Fruit fly (Drosophila melanogaster): Measurements from ENCODE around the gene Lip3.

Lip3 gene

DNA sequence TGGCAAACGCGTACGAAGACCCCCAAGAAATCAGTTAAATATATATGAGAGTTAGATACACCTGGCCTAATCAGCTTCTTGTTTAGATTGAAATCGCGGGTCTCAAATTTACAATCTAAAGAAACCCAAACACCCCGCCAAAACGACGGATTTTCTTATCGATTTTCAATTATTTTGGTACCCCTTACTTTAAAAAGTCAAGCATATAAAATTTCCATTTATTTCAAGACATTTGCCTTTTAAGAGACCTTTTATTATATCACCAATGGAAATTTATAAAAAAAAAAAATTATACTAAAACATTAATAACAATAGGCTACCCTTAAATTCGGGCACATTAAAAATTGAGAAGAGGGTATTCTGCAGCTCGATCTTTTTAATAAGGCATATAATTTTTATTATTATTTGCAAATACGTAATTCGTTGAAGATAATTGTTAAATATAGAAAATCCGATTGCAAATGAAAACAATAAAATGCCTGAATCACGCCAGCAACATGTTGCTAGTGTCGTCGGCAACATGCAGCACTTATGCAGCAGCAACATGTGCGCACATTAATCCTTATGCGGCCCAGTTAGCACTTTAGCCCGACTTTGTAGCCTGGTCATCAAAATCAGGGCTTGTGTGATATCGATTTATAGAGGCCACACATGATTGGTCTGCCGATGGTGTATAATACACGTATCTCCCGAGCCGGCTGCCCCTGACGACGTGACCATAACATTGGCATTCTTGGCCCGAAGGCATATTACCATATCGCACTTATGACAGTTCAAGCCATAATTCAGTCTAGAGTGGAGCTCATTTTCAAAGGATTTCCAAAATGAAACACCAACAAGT, at the start of gene Lip3, which contains the start of gene CG34309:
TSS of gene Lip3 (minus strand) at position 65 of the 841 bp plus-strand sequence.
TSS of gene CG34309 (plus strand) at position 791 of the 841 bp plus-strand sequence.
- TF ChIP-seq topi (GFP tag; optimal IDR thresholded peaks at IDR 0.05) (peak; percentile 31), pdm3 (GFP tag; optimal IDR thresholded peaks at IDR 0.05) (peak; percentile 34), CG4318 (GFP tag; optimal IDR thresholded peaks at IDR 0.05) (no peak), vri (GFP tag; optimal IDR thresholded peaks at IDR 0.05) (peak; percentile 86), CG31627 (GFP tag; optimal IDR thresholded peaks at IDR 0.05) (peak; percentile 52), CG16779 (tag; optimal IDR thresholded peaks at IDR 0.05) (no peak), CG11762 (GFP tag; optimal IDR thresholded peaks at IDR 0.05; ENCODE audit: insufficient read depth) (no peak), CG10669 (GFP tag; optimal IDR thresholded peaks at IDR 0.05) (no peak), cyc (GFP tag; optimal IDR thresholded peaks at IDR 0.05) (peak; percentile 32), CG11902 (GFP tag; optimal IDR thresholded peaks at IDR 0.05) (no peak), Eip75B (GFP tag; optimal IDR thresholded peaks at IDR 0.05) (no peak), CG32006 (GFP tag; optimal IDR thresholded peaks at IDR 0.05) (no peak), OdsH (GFP tag; optimal IDR thresholded peaks at IDR 0.05) (peak; percentile 35), Lpt (GFP tag; optimal IDR thresholded peaks at IDR 0.05) (no peak), CG9139 (GFP tag; optimal IDR thresholded peaks at IDR 0.05) (no peak), acj6 (GFP tag; optimal IDR thresholded peaks at IDR 0.05) (peak; percentile 39), achi (GFP tag; optimal IDR thresholded peaks at IDR 0.05) (peak; percentile 9), Hr39 (GFP tag; optimal IDR thresholded peaks at IDR 0.05) (peak; percentile 39), CG3032 (tag; optimal IDR thresholded peaks at IDR 0.05) (no peak), esn (GFP tag; optimal IDR thresholded peaks at IDR 0.05) (peak; percentile 85), eg (GFP tag; IDR thresholded peaks at IDR 0.05) (no peak), Met (GFP tag; optimal IDR thresholded peaks at IDR 0.05) (peak; percentile 70), CG6163 (GFP tag; IDR thresholded peaks at IDR 0.05) (no peak), CG10631 (GFP tag; optimal IDR thresholded peaks at IDR 0.05) (no peak), Eip78C (GFP tag) (no peak), Smox (GFP tag; optimal IDR thresholded peaks at IDR 0.05) (peak; percentile 72), fkh (GFP tag; optimal IDR thresholded peaks at IDR 0.05) (no peak), CG8632 (GFP tag; optimal IDR thresholded peaks at IDR 0.05) (no peak), dac (GFP tag; optimal IDR thresholded peaks at IDR 0.05) (no peak), Sox15 (GFP tag; optimal IDR thresholded peaks at IDR 0.05) (no peak), dsx (GFP tag; optimal IDR thresholded peaks at IDR 0.05; ENCODE audit: poor library complexity, severe bottlenecking) (no peak), Ets96B (tag; optimal IDR thresholded peaks at IDR 0.05) (peak; percentile 10), CG11294 (GFP tag; IDR thresholded peaks at IDR 0.05) (no peak), CG15336 (GFP tag; IDR thresholded peaks at IDR 0.05) (no peak), Ets21C (GFP tag; optimal IDR thresholded peaks at IDR 0.05) (peak; percentile 46), svp (GFP tag) (peak; percentile 90), CG7368 (GFP tag; optimal IDR thresholded peaks at IDR 0.05) (no peak), net (GFP tag; optimal IDR thresholded peaks at IDR 0.05) (no peak), fd85E (GFP tag; optimal IDR thresholded peaks at IDR 0.05) (no peak), Sox102F (GFP tag; optimal IDR thresholded peaks at IDR 0.05) (no peak), Sox14 (GFP tag; optimal IDR thresholded peaks at IDR 0.05) (peak; percentile 28), Gug (GFP tag; IDR thresholded peaks at IDR 0.05) (no peak), Hr38 (GFP tag; optimal IDR thresholded peaks at IDR 0.05) (no peak), salr (GFP tag; optimal IDR thresholded peaks at IDR 0.05) (no peak), lz (GFP tag; optimal IDR thresholded peaks at IDR 0.05) (peak; percentile 53), CG6792 (GFP tag; optimal IDR thresholded peaks at IDR 0.05) (peak; percentile 48), CG6276 (GFP tag; optimal IDR thresholded peaks at IDR 0.05) (no peak), Eip93F (GFP tag; optimal IDR thresholded peaks at IDR 0.05) (peak; percentile 15), Hr4 (GFP tag; optimal IDR thresholded peaks at IDR 0.05) (no peak), CG6808 (GFP tag; optimal IDR thresholded peaks at IDR 0.05) (no peak), CG8119 (GFP tag; IDR thresholded peaks at IDR 0.05) (no peak)

Measured in whole organism, prepupa.